In the genomic region with DNA sequence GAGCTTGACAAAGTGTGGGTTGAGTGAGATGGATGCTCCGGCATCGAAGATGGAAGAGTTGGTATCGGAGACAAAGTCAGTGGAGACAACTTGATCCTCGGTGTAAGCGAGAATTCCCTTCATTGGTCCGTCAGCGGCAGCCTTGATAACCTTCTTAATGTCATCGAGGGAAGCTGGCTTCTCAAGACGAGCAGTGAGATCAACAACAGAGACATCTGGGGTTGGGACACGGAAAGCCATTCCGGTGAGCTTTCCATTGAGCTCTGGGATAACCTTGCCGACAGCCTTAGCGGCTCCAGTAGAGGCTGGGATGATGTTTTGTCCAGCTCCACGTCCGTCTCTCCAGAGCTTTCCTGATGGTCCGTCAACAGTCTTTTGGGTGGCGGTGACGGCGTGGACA, we compare ENCODE assay signal across 2 worm cellular contexts.
TF ChIP-seq lines count a peak whose summit lies in the region.
"Not testable (repeated sequence)": the region's sequence is repeated elsewhere in the genome, so short reads cannot be mapped to it uniquely, and the experiment has no call there.

No protein-coding gene starts in this region.

TF ChIP-seq in whole organism, L4 larva, 104 proteins besides CTCF, POLR2A, EP300 and RAD21:
- TF ChIP-seq set-16 (GFP tag; IDR thresholded peaks at IDR 0.05; lab: Robert Waterston, UW) = peak; percentile 59
- TF ChIP-seq D1046.2 (GFP tag; IDR thresholded peaks at IDR 0.05; lab: Robert Waterston, UW) = 0 out of 2 replicates have a peak, but pooled peaks have one; percentile 45
- TF ChIP-seq zfp-3 (GFP tag; conservative IDR thresholded peaks at IDR 0.05; lab: Robert Waterston, UW) = 0 out of 2 replicates have a peak, but pooled peaks have one; percentile 14
- TF ChIP-seq egl-43 (GFP tag; IDR thresholded peaks at IDR 0.05; lab: Robert Waterston, UW) = 0 out of 2 replicates have a peak, but pooled peaks have one; percentile 59
- peak; percentile 32; the same call in 1 of the 2 replicates for TF ChIP-seq lim-7 (GFP tag; IDR thresholded peaks at IDR 0.05; lab: Robert Waterston, UW)
- TF ChIP-seq mxl-2 (GFP tag; conservative IDR thresholded peaks at IDR 0.05; lab: Robert Waterston, UW) = 0 out of 2 replicates have a peak, but pooled peaks have one; percentile 13
- TF ChIP-seq unc-62 (GFP tag; optimal IDR thresholded peaks at IDR 0.05 in 1 of 2; lab: Kevin White, UChicago) = peak in 1 of 2 experiments; percentile 36
- TF ChIP-seq unc-62 (tag; optimal IDR thresholded peaks at IDR 0.05; lab: Kevin White, UChicago) = not testable (repeated sequence)
- peak; percentile 56; the same call in 1 of the 2 replicates for TF ChIP-seq dmd-8 (GFP tag; IDR thresholded peaks at IDR 0.05; lab: Robert Waterston, UW)
- 0 out of 2 replicates have a peak, but pooled peaks have one; percentile 33 for TF ChIP-seq php-3 (GFP tag; IDR thresholded peaks at IDR 0.05; lab: Robert Waterston, UW)

TF ChIP-seq in whole organism, young adult, 124 proteins besides CTCF, POLR2A, EP300 and RAD21:
- 0 out of 2 replicates have a peak, but pooled peaks have one; percentile 65 for TF ChIP-seq nhr-120 (GFP tag; IDR thresholded peaks at IDR 0.05; lab: Robert Waterston, UW)
- TF ChIP-seq hmg-20 (GFP tag; IDR thresholded peaks at IDR 0.05; lab: Robert Waterston, UW) = 0 out of 2 replicates have a peak, but pooled peaks have one; percentile 9
- TF ChIP-seq madf-6 (GFP tag; IDR thresholded peaks at IDR 0.05; lab: Robert Waterston, UW) = peak; percentile 27; the same call in 1 of the 2 replicates
- TF ChIP-seq cebp-2 (GFP tag; IDR thresholded peaks at IDR 0.05; lab: Robert Waterston, UW) = 0 out of 2 replicates have a peak, but pooled peaks have one; percentile 27
- peak; percentile 16; the same call in 1 of the 2 replicates for TF ChIP-seq pbrm-1 (GFP tag; IDR thresholded peaks at IDR 0.05; lab: Robert Waterston, UW)
- TF ChIP-seq hsf-1 (GFP tag; IDR thresholded peaks at IDR 0.05; lab: Robert Waterston, UW) = 0 out of 2 replicates have a peak, but pooled peaks have one; percentile 9
- 0 out of 2 replicates have a peak, but pooled peaks have one; percentile 64 for TF ChIP-seq aptf-3 (GFP tag; IDR thresholded peaks at IDR 0.05; lab: Robert Waterston, UW)
- TF ChIP-seq C06A6.2 (GFP tag; conservative IDR thresholded peaks at IDR 0.05; lab: Robert Waterston, UW) = 0 out of 2 replicates have a peak, but pooled peaks have one; percentile 20
- TF ChIP-seq madf-3 (GFP tag; IDR thresholded peaks at IDR 0.05; lab: Robert Waterston, UW) = 0 out of 2 replicates have a peak, but pooled peaks have one; percentile 53
- TF ChIP-seq mcd-1 (GFP tag; IDR thresholded peaks at IDR 0.05; lab: Robert Waterston, UW) = peak; percentile 45
- TF ChIP-seq Y53G8AR.9 (GFP tag; conservative IDR thresholded peaks at IDR 0.05; lab: Robert Waterston, UW) = 0 out of 2 replicates have a peak, but pooled peaks have one; percentile 64
